ENCODE assay signal across 3 worm cellular contexts in genomic region chrIV:8273334-8273733, ce11.
TF ChIP-seq lines count a peak whose summit lies in the region.

No protein-coding gene starts in this region.

TF ChIP-seq in whole organism, L1 larva, 84 proteins besides CTCF, POLR2A, EP300 and RAD21:
- TF ChIP-seq blmp-1 (tag; optimal IDR thresholded peaks at IDR 0.05; lab: Kevin White, UChicago): no peak
- no peak for TF ChIP-seq irx-1 (tag; optimal IDR thresholded peaks at IDR 0.05; lab: Kevin White, UChicago)
- TF ChIP-seq nhr-85 (tag; lab: Kevin White, UChicago): peak; percentile 51
- no peak for TF ChIP-seq ceh-82 (tag; optimal IDR thresholded peaks at IDR 0.05; lab: Kevin White, UChicago)
- TF ChIP-seq unc-62 (GFP tag; optimal IDR thresholded peaks at IDR 0.05; lab: Kevin White, UChicago): no peak
- no peak for TF ChIP-seq mef-2 (tag; optimal IDR thresholded peaks at IDR 0.05; lab: Kevin White, UChicago)
- no peak for TF ChIP-seq unc-98 (GFP tag; IDR thresholded peaks at IDR 0.05; lab: Robert Waterston, UW)

TF ChIP-seq in whole organism, L3 larva, 47 proteins besides CTCF, POLR2A, EP300 and RAD21:
- TF ChIP-seq tbx-2 (tag; optimal IDR thresholded peaks at IDR 0.05; lab: Kevin White, UChicago) (no peak), elt-1 (tag; optimal IDR thresholded peaks at IDR 0.05; lab: Kevin White, UChicago) (peak; percentile 66)

TF ChIP-seq in whole organism, L4 larva, 104 proteins besides CTCF, POLR2A, EP300 and RAD21:
- no peak for TF ChIP-seq dve-1 (tag; optimal IDR thresholded peaks at IDR 0.05; lab: Kevin White, UChicago; ENCODE audit: insufficient read depth)
- TF ChIP-seq hmg-1.1 (GFP tag; IDR thresholded peaks at IDR 0.05; lab: Robert Waterston, UW): no peak
- no peak for TF ChIP-seq nhr-41 (GFP tag; IDR thresholded peaks at IDR 0.05; lab: Robert Waterston, UW)
- no peak for TF ChIP-seq dmd-8 (GFP tag; IDR thresholded peaks at IDR 0.05; lab: Robert Waterston, UW)
- no peak for TF ChIP-seq zip-2 (tag; optimal IDR thresholded peaks at IDR 0.05; lab: Kevin White, UChicago)
- peak; percentile 49 for TF ChIP-seq nhr-28 (tag; optimal IDR thresholded peaks at IDR 0.05; lab: Kevin White, UChicago)
- no peak for TF ChIP-seq mdl-1 (tag; optimal IDR thresholded peaks at IDR 0.05; lab: Kevin White, UChicago)
- TF ChIP-seq ZK546.5 (tag; optimal IDR thresholded peaks at IDR 0.05; lab: Kevin White, UChicago): no peak
- peak in 1 of 2 experiments; percentile 88 for TF ChIP-seq unc-62 (GFP tag; optimal IDR thresholded peaks at IDR 0.05 in 1 of 2; lab: Kevin White, UChicago)
- no peak for TF ChIP-seq unc-62 (tag; optimal IDR thresholded peaks at IDR 0.05; lab: Kevin White, UChicago)
- TF ChIP-seq daf-19 (GFP tag; conservative IDR thresholded peaks at IDR 0.05; lab: Robert Waterston, UW): no peak
- TF ChIP-seq rbr-2 (tag; optimal IDR thresholded peaks at IDR 0.05; lab: Kevin White, UChicago): no peak
- TF ChIP-seq hlh-11 (tag; optimal IDR thresholded peaks at IDR 0.05; lab: Kevin White, UChicago): no peak
- TF ChIP-seq saeg-2 (GFP tag; IDR thresholded peaks at IDR 0.05; lab: Robert Waterston, UW): no peak

Comparison
In these comparisons a context has a peak if more than half of its experiments do, and no peak if none do; other contexts are left out.
1. Of the 29 proteins assayed by ChIP-seq in both whole organism, L4 larva and whole organism, L1 larva: peak only in whole organism, L4 larva: nhr-28; only in whole organism, L1 larva: none; in both: none; in neither: 27; mixed calls (peak in some experiments, not most) for 1.